Fruit fly (Drosophila melanogaster) whole organism, adult: ENCODE results near the gene ast.

Experiments
- CG11617 ChIP-seq: fragments of 200-800 bp; sonication (Bioruptor generic); optimal IDR thresholded peaks from 2 replicates; lab custom pipeline; 2017; ENCODE audit warnings: mild to moderate bottlenecking, missing biosample characterization, missing genetic modification reagents, missing genetic modification characterization
- CG1620 ChIP-seq: fragments of 200-800 bp; sonication (Bioruptor generic); optimal IDR thresholded peaks from 2 replicates; lab custom pipeline; 2016; ENCODE audit warnings: missing biosample characterization, missing genetic modification characterization
- CG7101 ChIP-seq: fragments of 200-800 bp; sonication (Bioruptor generic); optimal IDR thresholded peaks from 2 replicates; lab custom pipeline; 2018; ENCODE audit warnings: missing biosample characterization, mild to moderate bottlenecking, missing genetic modification characterization, moderate library complexity
- kay ChIP-seq: fragments of 200-800 bp; sonication (Bioruptor generic); peaks from one replicate; lab custom pipeline; 2016; ENCODE audit warnings: missing biosample characterization, missing genetic modification characterization, borderline replicate concordance
- ovo ChIP-seq: fragments of 200-800 bp; sonication (Bioruptor generic); optimal IDR thresholded peaks from 2 replicates; lab custom pipeline; 2016; ENCODE audit warnings: missing biosample characterization, missing genetic modification characterization

- TF ChIP-seq ovo (GFP tag; lab: Kevin White, UChicago) (no peak), CG11617 (GFP tag; lab: Kevin White, UChicago) (no peak), CG7101 (tag; lab: Kevin White, UChicago) (no peak), kay (no peak), CG1620 (no peak)
Observed at dm6 chr2L:1068004-1068403, 9.7 kb upstream of the ast start.
